Fruit fly (Drosophila melanogaster): ENCODE data around the gene CG42821.

Gene CG42821

DNA sequence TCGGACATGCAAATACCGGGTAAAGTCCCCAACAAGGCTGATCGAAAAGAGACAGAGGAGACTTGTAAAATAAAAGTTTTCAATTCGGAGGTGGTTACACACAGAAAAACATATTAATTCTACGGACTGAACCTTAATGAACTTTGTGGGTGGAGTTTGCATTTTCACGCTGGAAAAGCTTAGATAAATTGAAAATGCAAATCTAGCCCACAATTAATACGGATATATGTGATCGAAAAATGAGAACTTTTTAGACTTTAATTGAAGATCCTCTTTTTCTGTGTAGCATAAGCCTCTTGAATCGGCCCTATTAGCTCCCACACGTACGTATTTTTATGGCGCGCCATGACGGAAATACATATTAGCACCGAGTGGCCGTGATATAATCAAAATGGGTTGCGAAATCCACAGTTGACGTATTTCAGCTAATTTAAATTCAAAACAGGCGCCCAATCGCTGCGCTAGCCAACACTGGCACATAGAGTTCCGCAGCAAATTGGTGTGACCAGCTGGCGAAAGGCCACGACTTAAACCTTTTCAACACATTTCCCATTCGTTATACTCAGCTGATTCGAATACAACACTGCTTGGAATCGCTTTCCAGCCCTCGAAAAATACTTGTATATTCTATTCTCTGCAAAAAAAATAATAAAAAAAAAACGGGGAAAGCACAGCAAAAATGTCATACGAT is 27.4 kb upstream of the CG42821 start (continued):
- no peak for TF ChIP-seq CkIIα-i1 (GFP tag; IDR thresholded peaks at IDR 0.05)
- no peak for TF ChIP-seq gcm (GFP tag; optimal IDR thresholded peaks at IDR 0.05)
- TF ChIP-seq Asciz (GFP tag; optimal IDR thresholded peaks at IDR 0.05): peak; percentile 3
- no peak for TF ChIP-seq CG10462 (GFP tag; optimal IDR thresholded peaks at IDR 0.05)
- TF ChIP-seq BtbVII (GFP tag; optimal IDR thresholded peaks at IDR 0.05): peak; percentile 31
- TF ChIP-seq CG4404 (GFP tag; IDR thresholded peaks at IDR 0.05): peak; percentile 39; the same call in 1 of the 2 replicates
- peak; percentile 49; the same call in 1 of the 3 replicates for TF ChIP-seq CG17361 (GFP tag; IDR thresholded peaks at IDR 0.05)
- TF ChIP-seq ato (GFP tag; IDR thresholded peaks at IDR 0.05; ENCODE audit: partially characterized antibody): no peak
- TF ChIP-seq zf30C (GFP tag; optimal IDR thresholded peaks at IDR 0.05): no peak
- no peak for TF ChIP-seq CG7963 (GFP tag; IDR thresholded peaks at IDR 0.05; ENCODE audit: partially characterized antibody)
- TF ChIP-seq Hmr (GFP tag; optimal IDR thresholded peaks at IDR 0.05): peak; percentile 83
- TF ChIP-seq CG2202 (tag; optimal IDR thresholded peaks at IDR 0.05): peak; percentile 3
- TF ChIP-seq zfh1 (GFP tag; IDR thresholded peaks at IDR 0.05): peak; percentile 78
- peak; percentile 45 for TF ChIP-seq CG7786 (GFP tag; optimal IDR thresholded peaks at IDR 0.05)
- peak; percentile 46; the same call in 1 of the 2 replicates for TF ChIP-seq CG10366 (GFP tag; IDR thresholded peaks at IDR 0.05)
- TF ChIP-seq Bdp1 (GFP tag; optimal IDR thresholded peaks at IDR 0.05): peak; percentile 59
- TF ChIP-seq Hsf (GFP tag; optimal IDR thresholded peaks at IDR 0.05): peak; percentile 52
- no peak for TF ChIP-seq CG5953 (GFP tag; IDR thresholded peaks at IDR 0.05)
- TF ChIP-seq NK7.1 (GFP tag; optimal IDR thresholded peaks at IDR 0.05): peak; percentile 17
- TF ChIP-seq Doc3 (GFP tag; IDR thresholded peaks at IDR 0.05; ENCODE audit: partially characterized antibody): no peak
- peak; percentile 34 for TF ChIP-seq PHDP (tag; optimal IDR thresholded peaks at IDR 0.05)
- TF ChIP-seq Sry-β (GFP tag; optimal IDR thresholded peaks at IDR 0.05): no peak
- TF ChIP-seq az2 (GFP tag; optimal IDR thresholded peaks at IDR 0.05): peak; percentile 20
- TF ChIP-seq psq (GFP tag; optimal IDR thresholded peaks at IDR 0.05): no peak

- TF ChIP-seq ftz-f1 (GFP tag; optimal IDR thresholded peaks at IDR 0.05) (no peak), caup (GFP tag; optimal IDR thresholded peaks at IDR 0.05; ENCODE audit: severe bottlenecking) (peak; percentile 45), CG31224 (GFP tag; IDR thresholded peaks at IDR 0.05) (no peak; the same call in 1 of the 2 replicates), crc (GFP tag; optimal IDR thresholded peaks at IDR 0.05) (no peak), lmd (GFP tag; IDR thresholded peaks at IDR 0.05) (peak; percentile 69), CG13296 (GFP tag; optimal IDR thresholded peaks at IDR 0.05) (peak; percentile 1), bcd (GFP tag; optimal IDR thresholded peaks at IDR 0.05) (peak; percentile 65), CG6654 (GFP tag; optimal IDR thresholded peaks at IDR 0.05) (peak; percentile 47), CG12236 (GFP tag; optimal IDR thresholded peaks at IDR 0.05) (peak; percentile 31), tup (GFP tag; optimal IDR thresholded peaks at IDR 0.05) (no peak), Fer2 (tag; optimal IDR thresholded peaks at IDR 0.05) (peak; percentile 42), ab (GFP tag; optimal IDR thresholded peaks at IDR 0.05) (no peak), so (GFP tag; IDR thresholded peaks at IDR 0.05) (peak; percentile 73; the same call in 1 of the 3 replicates), CG17568 (GFP tag; optimal IDR thresholded peaks at IDR 0.05) (no peak), CG18011 (GFP tag; optimal IDR thresholded peaks at IDR 0.05) (peak; percentile 13), tna (GFP tag; IDR thresholded peaks at IDR 0.05; ENCODE audit: partially characterized antibody) (no peak), HLHmδ (GFP tag; optimal IDR thresholded peaks at IDR 0.05) (no peak), CG17186 (GFP tag; optimal IDR thresholded peaks at IDR 0.05) (peak; percentile 22), CG9932 (GFP tag; IDR thresholded peaks at IDR 0.05) (peak; percentile 49), sqz (GFP tag; optimal IDR thresholded peaks at IDR 0.05) (peak; percentile 17), Hmr (GFP tag; optimal IDR thresholded peaks at IDR 0.05) (peak; percentile 30), CG14441 (GFP tag; IDR thresholded peaks at IDR 0.05) (peak; percentile 56), CG16863 (GFP tag; optimal IDR thresholded peaks at IDR 0.05) (peak; percentile 36), CG8359 (GFP tag; optimal IDR thresholded peaks at IDR 0.05; ENCODE audit: borderline replicate concordance) (no peak), nmo (GFP tag; optimal IDR thresholded peaks at IDR 0.05) (peak; percentile 74)
Measured at dm6 chr3R:17386168-17386819, 26.6 kb upstream of the CG42821 start.

Measured in whole organism, embryonic.